Worm (Caenorhabditis elegans) whole organism, L4/young adult: ENCODE results near the gene C14A6.5.

ENCODE experiments used
- W03F9.2 ChIP-seq: fragments of 150-350 bp; optimal IDR thresholded peaks from 2 replicates; lab custom pipeline; 2014; ENCODE audit warnings: missing biosample characterization, missing genetic modification characterization
- dao-5 ChIP-seq: sonication (generic microtip); optimal IDR thresholded peaks from 2 replicates; lab custom pipeline; 2016; ENCODE audit warnings: missing genotype, missing genetic modification characterization, moderate library complexity, missing compliant biosample characterization
- him-1 ChIP-seq: sonication (generic microtip); optimal IDR thresholded peaks from 2 replicates; lab custom pipeline; 2016; ENCODE audit warnings: missing genotype, missing genetic modification reagents, missing genetic modification characterization, missing compliant biosample characterization

DNA sequence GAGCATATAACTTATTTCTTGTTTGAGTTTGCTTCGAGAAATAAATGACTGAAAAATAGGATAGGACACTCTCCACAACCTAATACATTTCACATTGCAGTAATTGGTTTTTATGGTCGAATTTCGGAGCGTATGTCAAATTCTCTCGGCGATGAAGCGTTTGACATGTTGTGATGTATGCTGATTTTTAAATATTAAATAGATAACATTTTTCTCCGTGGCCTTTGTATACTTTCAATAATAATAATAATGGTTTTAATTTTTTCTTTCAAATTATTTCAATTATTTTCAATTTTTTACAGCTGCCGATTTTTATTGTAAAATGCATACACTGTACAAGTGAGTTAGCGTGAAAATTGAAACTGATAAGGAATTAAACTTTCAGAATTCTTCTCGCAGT is 18.6 kb downstream of the C14A6.5 start, which contains the start of gene C14A6.3:
- TF ChIP-seq him-1 (no peak), dao-5 (no peak), W03F9.2 (no peak)
